Worm (Caenorhabditis elegans) whole organism, midembryonic: ENCODE data around the gene tub-1.

Experiments used
- T22C8.4 ChIP-seq: fragments of 200-800 bp; sonication (Bioruptor generic); IDR thresholded peaks from 2 replicates; pipeline ENCODE4 v1.3.6; 2022; ENCODE audit warnings: missing genetic modification characterization, missing compliant biosample characterization
- flt-1 ChIP-seq: fragments of 200-800 bp; sonication (Bioruptor generic); IDR thresholded peaks from 2 replicates; pipeline ENCODE4 v1.3.6; 2022; ENCODE audit warnings: missing genetic modification characterization, missing compliant biosample characterization
- ztf-23 ChIP-seq: fragments of 200-800 bp; sonication (Bioruptor generic); IDR thresholded peaks from 2 replicates; pipeline ENCODE4 v1.3.6; 2022; ENCODE audit warnings: missing genetic modification reagents, missing genetic modification characterization, missing compliant biosample characterization

ce11 chrII:8169283-8169682, 12.5 kb upstream of the tub-1 start, which contains the start of gene T05C12.15:
- TF ChIP-seq T22C8.4 (GFP tag; lab: Robert Waterston, UW) (no peak), ztf-23 (GFP tag; lab: Robert Waterston, UW) (no peak), flt-1 (GFP tag; lab: Robert Waterston, UW) (no peak)
